Worm (Caenorhabditis elegans) whole organism, L3 larva: Measurements from ENCODE around the gene ndub-2.

Source experiments
- R02D3.7 ChIP-seq: fragments of 150-350 bp; optimal IDR thresholded peaks from 2 replicates; lab custom pipeline; 2014; ENCODE audit warnings: missing biosample characterization, missing genetic modification characterization
- ZK546.5 ChIP-seq: sonication (generic microtip); optimal IDR thresholded peaks from 2 replicates; lab custom pipeline; 2017; ENCODE audit warnings: missing biosample characterization, missing genetic modification characterization
- ceh-9 ChIP-seq: sonication (generic microtip); optimal IDR thresholded peaks from 2 replicates; lab custom pipeline; 2018; ENCODE audit warnings: missing biosample characterization, missing genetic modification characterization
- egl-27 ChIP-seq: sonication (generic microtip); optimal IDR thresholded peaks from 4 replicates; lab custom pipeline; 2017; ENCODE audit warnings: missing biosample characterization, missing genetic modification reagents, missing genetic modification characterization
- fos-1 ChIP-seq: fragments of 150-350 bp; optimal IDR thresholded peaks from 2 replicates; lab custom pipeline; 2014; ENCODE audit warnings: missing biosample characterization, missing genetic modification characterization
- jun-1 ChIP-seq: fragments of 150-350 bp; optimal IDR thresholded peaks from 2 replicates; lab custom pipeline; 2014; ENCODE audit warnings: missing biosample characterization, missing genetic modification reagents, missing genetic modification characterization
- lin-39 ChIP-seq: fragments of 150-350 bp; optimal IDR thresholded peaks from 2 replicates; lab custom pipeline; 2018; ENCODE audit warnings: missing biosample characterization, missing genetic modification reagents, missing genetic modification characterization
- mdl-1 ChIP-seq: fragments of 150-350 bp; optimal IDR thresholded peaks from 2 replicates; lab custom pipeline; 2014; ENCODE audit warnings: missing biosample characterization, missing genetic modification characterization
- nhr-237 ChIP-seq: fragments of 150-350 bp; optimal IDR thresholded peaks from 2 replicates; lab custom pipeline; 2014; ENCODE audit warnings: missing biosample characterization, missing genetic modification characterization
- pha-4 ChIP-seq: fragments of 150-350 bp; optimal IDR thresholded peaks from 2 replicates; lab custom pipeline; 2014; ENCODE audit warnings: missing biosample characterization, missing genetic modification reagents, missing genetic modification characterization
- pqm-1 ChIP-seq: fragments of 150-350 bp; optimal IDR thresholded peaks from 2 replicates; lab custom pipeline; 2017; ENCODE audit warnings: missing biosample characterization, missing genetic modification characterization, inconsistent platforms
- skn-1 ChIP-seq: fragments of 150-350 bp; optimal IDR thresholded peaks from 2 replicates; lab custom pipeline; 2014; ENCODE audit warnings: missing biosample characterization, missing genetic modification characterization
- snpc-4 ChIP-seq: fragments of 150-350 bp; optimal IDR thresholded peaks from 2 replicates; lab custom pipeline; 2014; ENCODE audit warnings: missing biosample characterization, missing genetic modification characterization
- unc-62 ChIP-seq: fragments of 150-350 bp; sonication (generic microtip); optimal IDR thresholded peaks from 4 replicates; lab custom pipeline; 2014; ENCODE audit warnings: missing biosample characterization, missing genetic modification reagents, missing genetic modification characterization

ce11 chrII:8987962-8988361 lies 8.2 kb upstream of the ndub-2 start, which contains the start of gene C18E9.8:
- TF ChIP-seq R02D3.7 (no peak), ceh-9 (tag; lab: Kevin White, UChicago) (no peak), pha-4 (tag; lab: Kevin White, UChicago) (no peak), snpc-4 (no peak), pqm-1 (no peak), mdl-1 (no peak), egl-27 (tag; lab: Kevin White, UChicago) (no peak), lin-39 (no peak), ZK546.5 (no peak), skn-1 (no peak), jun-1 (tag; lab: Kevin White, UChicago) (no peak), nhr-237 (tag; lab: Kevin White, UChicago) (no peak), fos-1 (tag; lab: Kevin White, UChicago) (no peak), unc-62 (GFP tag; lab: Kevin White, UChicago) (no peak)
